Fruit fly (Drosophila melanogaster) whole organism, adult: Measurements from ENCODE around the gene CG15894.

ENCODE experiments used
- CG11617 ChIP-seq: fragments of 200-800 bp; sonication (Bioruptor generic); optimal IDR thresholded peaks from 2 replicates; lab custom pipeline; 2017; ENCODE audit warnings: mild to moderate bottlenecking, missing biosample characterization, missing genetic modification reagents, missing genetic modification characterization
- CG1620 ChIP-seq: fragments of 200-800 bp; sonication (Bioruptor generic); optimal IDR thresholded peaks from 2 replicates; lab custom pipeline; 2016; ENCODE audit warnings: missing biosample characterization, missing genetic modification characterization
- cnc ChIP-seq, 2 experiments: fragments of >200 bp; optimal IDR thresholded peaks; 2 replicates each; lab custom pipeline; 2017
- pad ChIP-seq: fragments of 200-800 bp; sonication (Bioruptor generic); optimal IDR thresholded peaks from 3 replicates; lab custom pipeline; 2017; ENCODE audit warnings: missing biosample characterization, missing genetic modification characterization, mild to moderate bottlenecking, moderate library complexity, missing genetic modification reagents
- tj ChIP-seq: fragments of 200-800 bp; sonication (Bioruptor generic); optimal IDR thresholded peaks from 3 replicates; lab custom pipeline; 2017; ENCODE audit warnings: missing biosample characterization, mild to moderate bottlenecking, missing genetic modification characterization, moderate library complexity

- TF ChIP-seq tj (GFP tag; lab: Kevin White, UChicago) = no peak
- no peak for TF ChIP-seq cnc (optimal IDR thresholded peaks at IDR 0.05; lab: Kevin White, UChicago)
- no peak for TF ChIP-seq CG1620
- no peak for TF ChIP-seq pad
- no peak for TF ChIP-seq CG11617
Measured at dm6 chrX:6308852-6309251, at the start of gene CG15894.
